Worm (Caenorhabditis elegans) whole organism, L3 larva: ENCODE results near the gene F54D12.8.

Experiments
- R02D3.7 ChIP-seq: fragments of 150-350 bp; optimal IDR thresholded peaks from 2 replicates; lab custom pipeline; 2014; ENCODE audit warnings: missing biosample characterization, missing genetic modification characterization
- ceh-16 ChIP-seq: sonication (generic microtip); optimal IDR thresholded peaks from 2 replicates; lab custom pipeline; 2017; ENCODE audit warnings: missing biosample characterization, missing genetic modification characterization
- lin-39 ChIP-seq: fragments of 150-350 bp; optimal IDR thresholded peaks from 2 replicates; lab custom pipeline; 2018; ENCODE audit warnings: missing biosample characterization, missing genetic modification reagents, missing genetic modification characterization
- nhr-28 ChIP-seq: fragments of 150-350 bp; optimal IDR thresholded peaks from 2 replicates; lab custom pipeline; 2014; ENCODE audit warnings: missing biosample characterization, missing genetic modification characterization
- nhr-77 ChIP-seq: fragments of 150-350 bp; optimal IDR thresholded peaks from 2 replicates; lab custom pipeline; 2014; ENCODE audit warnings: missing biosample characterization, missing genetic modification characterization
- pha-4 ChIP-seq: fragments of 150-350 bp; optimal IDR thresholded peaks from 2 replicates; lab custom pipeline; 2014; ENCODE audit warnings: missing biosample characterization, missing genetic modification reagents, missing genetic modification characterization
- ztf-4 ChIP-seq: fragments of 150-350 bp; optimal IDR thresholded peaks from 2 replicates; lab custom pipeline; 2014; ENCODE audit warnings: missing biosample characterization, missing genetic modification characterization

ce11 chrII:1419994-1420393 is 22.2 kb upstream of the F54D12.8 start:
- TF ChIP-seq ztf-4 (tag; lab: Kevin White, UChicago) = no peak
- no peak for TF ChIP-seq R02D3.7 (tag; lab: Kevin White, UChicago)
- TF ChIP-seq nhr-77 (tag; lab: Kevin White, UChicago) = no peak
- TF ChIP-seq ceh-16 (tag; lab: Kevin White, UChicago) = no peak
- no peak for TF ChIP-seq nhr-28
- TF ChIP-seq lin-39 (tag; lab: Kevin White, UChicago) = no peak
- no peak for TF ChIP-seq pha-4 (tag; lab: Kevin White, UChicago)
